ENCODE assay signal across 5 fruit fly cellular contexts in genomic region chr3R:6817977-6818903, dm6.
A peak's percentile ranks its signal among the peaks of the same experiment; 100 is the strongest.
TF ChIP-seq lines count a peak whose summit lies in the region.

No protein-coding gene starts in this region.

- TF ChIP-seq CTCF in whole organism, embryonic (GFP tag; optimal IDR thresholded peaks at IDR 0.05; lab: Kevin White, UChicago): no peak

TF ChIP-seq in whole organism, adult, 20 proteins besides CTCF, POLR2A, EP300 and RAD21:
- TF ChIP-seq CG7101 (tag; optimal IDR thresholded peaks at IDR 0.05; lab: Kevin White, UChicago) (no peak), kay (GFP tag; lab: Kevin White, UChicago; ENCODE audit: borderline replicate concordance) (peak; percentile 43), CG1620 (GFP tag; optimal IDR thresholded peaks at IDR 0.05; lab: Kevin White, UChicago) (no peak), bab1 (GFP tag; optimal IDR thresholded peaks at IDR 0.05; lab: Kevin White, UChicago) (no peak), Mnt (GFP tag; optimal IDR thresholded peaks at IDR 0.05; lab: Kevin White, UChicago) (no peak)

TF ChIP-seq in whole organism, embryonic, 481 proteins besides CTCF, POLR2A, EP300 and RAD21 (continues in another document):
- TF ChIP-seq CG13287 (GFP tag; IDR thresholded peaks at IDR 0.05; lab: Robert Waterston, UW; ENCODE audit: partially characterized antibody) (no peak), CG12219 (GFP tag; optimal IDR thresholded peaks at IDR 0.05; lab: Kevin White, UChicago) (no peak), CG9817 (tag; optimal IDR thresholded peaks at IDR 0.05; lab: Kevin White, UChicago) (no peak), CG2678 (tag; optimal IDR thresholded peaks at IDR 0.05; lab: Kevin White, UChicago) (peak; percentile 67), CG4404 (GFP tag; IDR thresholded peaks at IDR 0.05; lab: Robert Waterston, UW) (0 out of 2 replicates have a peak, but pooled peaks have one; percentile 52), lilli (GFP tag; optimal IDR thresholded peaks at IDR 0.05; lab: Kevin White, UChicago) (peak; percentile 60), CG1647 (GFP tag; optimal IDR thresholded peaks at IDR 0.05; lab: Kevin White, UChicago) (no peak), twi (tag; optimal IDR thresholded peaks at IDR 0.05; lab: Kevin White, UChicago) (no peak), Dek (tag; optimal IDR thresholded peaks at IDR 0.05; lab: Kevin White, UChicago) (no peak), chif (GFP tag; optimal IDR thresholded peaks at IDR 0.05; lab: Kevin White, UChicago) (peak in 1 of 2 experiments; percentile 67), aop (GFP tag; IDR thresholded peaks at IDR 0.05; lab: Robert Waterston, UW) (no peak), al (GFP tag; IDR thresholded peaks at IDR 0.05; lab: Robert Waterston, UW) (no peak), dpn (GFP tag; optimal IDR thresholded peaks at IDR 0.05; lab: Kevin White, UChicago) (peak; percentile 14 to 42), Myb (GFP tag; optimal IDR thresholded peaks at IDR 0.05; lab: Kevin White, UChicago) (peak; percentile 21), CG14860 (GFP tag; IDR thresholded peaks at IDR 0.05; lab: Robert Waterston, UW; ENCODE audit: partially characterized antibody) (no peak), fd64A (GFP tag; optimal IDR thresholded peaks at IDR 0.05; lab: Kevin White, UChicago) (no peak), Sox100B (GFP tag; optimal IDR thresholded peaks at IDR 0.05; lab: Kevin White, UChicago) (peak; percentile 35), maf-S (GFP tag; optimal IDR thresholded peaks at IDR 0.05; lab: Kevin White, UChicago) (no peak), Usf (GFP tag; optimal IDR thresholded peaks at IDR 0.05; lab: Kevin White, UChicago) (no peak), CG15269 (tag; optimal IDR thresholded peaks at IDR 0.05; lab: Kevin White, UChicago) (peak; percentile 57), Bteb2 (GFP tag; optimal IDR thresholded peaks at IDR 0.05; lab: Kevin White, UChicago) (no peak)

TF ChIP-seq in whole organism, prepupa, 60 proteins besides CTCF, POLR2A, EP300 and RAD21 (continues in another document):
- TF ChIP-seq cyc (GFP tag; optimal IDR thresholded peaks at IDR 0.05; lab: Kevin White, UChicago): peak; percentile 46
- TF ChIP-seq CG10669 (GFP tag; optimal IDR thresholded peaks at IDR 0.05; lab: Kevin White, UChicago): peak; percentile 2
- TF ChIP-seq CG16779 (tag; optimal IDR thresholded peaks at IDR 0.05; lab: Kevin White, UChicago): no peak
- TF ChIP-seq Smox (GFP tag; optimal IDR thresholded peaks at IDR 0.05; lab: Kevin White, UChicago): peak; percentile 47
- TF ChIP-seq spab (GFP tag; optimal IDR thresholded peaks at IDR 0.05; lab: Kevin White, UChicago): no peak
- TF ChIP-seq CG3919 (GFP tag; optimal IDR thresholded peaks at IDR 0.05; lab: Kevin White, UChicago): peak; percentile 67
- peak; percentile 76 for TF ChIP-seq fkh (GFP tag; optimal IDR thresholded peaks at IDR 0.05; lab: Kevin White, UChicago)
- TF ChIP-seq eg (GFP tag; IDR thresholded peaks at IDR 0.05; lab: Robert Waterston, UW): peak; percentile 71
- TF ChIP-seq CG10631 (GFP tag; optimal IDR thresholded peaks at IDR 0.05; lab: Kevin White, UChicago): peak; percentile 5
- TF ChIP-seq salr (GFP tag; optimal IDR thresholded peaks at IDR 0.05; lab: Kevin White, UChicago): peak in 1 of 2 experiments; percentile 23
- peak; percentile 50 for TF ChIP-seq CG8319 (GFP tag; optimal IDR thresholded peaks at IDR 0.05; lab: Kevin White, UChicago)
- TF ChIP-seq topi (GFP tag; optimal IDR thresholded peaks at IDR 0.05; lab: Kevin White, UChicago): peak; percentile 31
- no peak for TF ChIP-seq vri (GFP tag; optimal IDR thresholded peaks at IDR 0.05; lab: Kevin White, UChicago)
- peak; percentile 45; the same call in 1 of the 2 replicates for TF ChIP-seq CG15336 (GFP tag; IDR thresholded peaks at IDR 0.05; lab: Robert Waterston, UW)
- peak; percentile 26 for TF ChIP-seq CG6276 (GFP tag; optimal IDR thresholded peaks at IDR 0.05; lab: Kevin White, UChicago)
- TF ChIP-seq fd59A (GFP tag; optimal IDR thresholded peaks at IDR 0.05; lab: Kevin White, UChicago): no peak
- peak; percentile 61 for TF ChIP-seq CG32006 (GFP tag; optimal IDR thresholded peaks at IDR 0.05; lab: Kevin White, UChicago)
- no peak for TF ChIP-seq dac (GFP tag; optimal IDR thresholded peaks at IDR 0.05; lab: Kevin White, UChicago)
- no peak for TF ChIP-seq Hr38 (GFP tag; optimal IDR thresholded peaks at IDR 0.05; lab: Kevin White, UChicago)
- TF ChIP-seq CG8119 (GFP tag; IDR thresholded peaks at IDR 0.05; lab: Robert Waterston, UW): peak; percentile 31; the same call in 1 of the 3 replicates
- TF ChIP-seq dsx (GFP tag; optimal IDR thresholded peaks at IDR 0.05; lab: Kevin White, UChicago; ENCODE audit: poor library complexity, severe bottlenecking): no peak
- peak; percentile 48 for TF ChIP-seq Eip75B (GFP tag; optimal IDR thresholded peaks at IDR 0.05; lab: Kevin White, UChicago)

TF ChIP-seq in whole organism, pupa, 21 proteins besides CTCF, POLR2A, EP300 and RAD21:
- TF ChIP-seq gl (tag; optimal IDR thresholded peaks at IDR 0.05; lab: Kevin White, UChicago) (no peak), CG8159 (tag; optimal IDR thresholded peaks at IDR 0.05; lab: Kevin White, UChicago) (no peak), CG8301 (tag; optimal IDR thresholded peaks at IDR 0.05; lab: Kevin White, UChicago) (peak; percentile 28), Ets98B (GFP tag; IDR thresholded peaks at IDR 0.05; lab: Robert Waterston, UW) (peak; percentile 64), rn (GFP tag; IDR thresholded peaks at IDR 0.05; lab: Robert Waterston, UW) (0 out of 2 replicates have a peak, but pooled peaks have one; percentile 7), CG4496 (GFP tag; IDR thresholded peaks at IDR 0.05; lab: Robert Waterston, UW) (0 out of 3 replicates have a peak, but pooled peaks have one; percentile 39), Snoo (tag; optimal IDR thresholded peaks at IDR 0.05; lab: Kevin White, UChicago) (peak; percentile 11), CG14655 (GFP tag; optimal IDR thresholded peaks at IDR 0.05; lab: Kevin White, UChicago) (peak; percentile 25), CG15710 (tag; optimal IDR thresholded peaks at IDR 0.05; lab: Kevin White, UChicago) (no peak), CG32121 (GFP tag; IDR thresholded peaks at IDR 0.05; lab: Robert Waterston, UW) (peak; percentile 54), Pif1A (GFP tag; optimal IDR thresholded peaks at IDR 0.05; lab: Kevin White, UChicago) (peak; percentile 17)
TF ChIP-seq in whole organism, pupa: peak in this region for 8.

TF ChIP-seq in whole organism, wandering third instar larva, 38 proteins besides CTCF, POLR2A, EP300 and RAD21 (continues in another document):
- TF ChIP-seq usp (GFP tag; optimal IDR thresholded peaks at IDR 0.05; lab: Kevin White, UChicago): no peak
- no peak for TF ChIP-seq tai (GFP tag; optimal IDR thresholded peaks at IDR 0.05; lab: Kevin White, UChicago)
- no peak for TF ChIP-seq Sp1 (GFP tag; optimal IDR thresholded peaks at IDR 0.05; lab: Kevin White, UChicago)
- no peak for TF ChIP-seq OdsH (GFP tag; optimal IDR thresholded peaks at IDR 0.05; lab: Kevin White, UChicago)
- TF ChIP-seq woc (GFP tag; optimal IDR thresholded peaks at IDR 0.05; lab: Kevin White, UChicago): no peak
- peak; percentile 29 for TF ChIP-seq fru (GFP tag; optimal IDR thresholded peaks at IDR 0.05; lab: Kevin White, UChicago)
- peak; percentile 30 for TF ChIP-seq psq (GFP tag; optimal IDR thresholded peaks at IDR 0.05; lab: Kevin White, UChicago)
- no peak for TF ChIP-seq CG9705 (GFP tag; optimal IDR thresholded peaks at IDR 0.05; lab: Kevin White, UChicago)
- no peak for TF ChIP-seq brk (GFP tag; optimal IDR thresholded peaks at IDR 0.05; lab: Kevin White, UChicago)
- no peak for TF ChIP-seq pan (optimal IDR thresholded peaks at IDR 0.05; lab: Kevin White, UChicago)
- no peak for TF ChIP-seq CG32264 (GFP tag; optimal IDR thresholded peaks at IDR 0.05; lab: Kevin White, UChicago)
- TF ChIP-seq Hr83 (GFP tag; optimal IDR thresholded peaks at IDR 0.05; lab: Kevin White, UChicago; ENCODE audit: poor library complexity, severe bottlenecking): no peak
- no peak for TF ChIP-seq lola (GFP tag; optimal IDR thresholded peaks at IDR 0.05; lab: Kevin White, UChicago)
- peak in 1 of 2 experiments; percentile 39 for TF ChIP-seq foxo (GFP tag; optimal IDR thresholded peaks at IDR 0.05; lab: Kevin White, UChicago)
- no peak for TF ChIP-seq N (GFP tag; optimal IDR thresholded peaks at IDR 0.05; lab: Kevin White, UChicago)
- peak; percentile 6 for TF ChIP-seq h (GFP tag; optimal IDR thresholded peaks at IDR 0.05; lab: Kevin White, UChicago)
- no peak for TF ChIP-seq dsf (GFP tag; optimal IDR thresholded peaks at IDR 0.05; lab: Kevin White, UChicago; ENCODE audit: borderline replicate concordance)
- TF ChIP-seq Mio (GFP tag; optimal IDR thresholded peaks at IDR 0.05; lab: Kevin White, UChicago): no peak
- no peak for TF ChIP-seq GATAd (GFP tag; optimal IDR thresholded peaks at IDR 0.05; lab: Kevin White, UChicago)
- no peak for TF ChIP-seq dmrt93B (GFP tag; optimal IDR thresholded peaks at IDR 0.05; lab: Kevin White, UChicago)
- no peak for TF ChIP-seq Hnf4 (GFP tag; optimal IDR thresholded peaks at IDR 0.05; lab: Kevin White, UChicago)
- no peak for TF ChIP-seq dl (GFP tag; optimal IDR thresholded peaks at IDR 0.05; lab: Kevin White, UChicago; ENCODE audit: insufficient read depth in 1 of 2, partially characterized antibody in 2 of 2)
- TF ChIP-seq Myc (optimal IDR thresholded peaks at IDR 0.05; lab: Kevin White, UChicago): no peak
- no peak for TF ChIP-seq Hr78 (GFP tag; optimal IDR thresholded peaks at IDR 0.05; lab: Kevin White, UChicago)
- no peak for TF ChIP-seq Vsx2 (GFP tag; optimal IDR thresholded peaks at IDR 0.05; lab: Kevin White, UChicago; ENCODE audit: partially characterized antibody)
- TF ChIP-seq Dif (GFP tag; optimal IDR thresholded peaks at IDR 0.05; lab: Kevin White, UChicago; ENCODE audit: partially characterized antibody): no peak
- no peak for TF ChIP-seq sage (GFP tag; optimal IDR thresholded peaks at IDR 0.05; lab: Kevin White, UChicago)
- no peak for TF ChIP-seq Abd-B (GFP tag; optimal IDR thresholded peaks at IDR 0.05; lab: Kevin White, UChicago)
- TF ChIP-seq rgr (GFP tag; optimal IDR thresholded peaks at IDR 0.05; lab: Kevin White, UChicago): peak; percentile 32
- TF ChIP-seq sv (GFP tag; optimal IDR thresholded peaks at IDR 0.05; lab: Kevin White, UChicago): peak; percentile 21
- no peak for TF ChIP-seq Rel (GFP tag; optimal IDR thresholded peaks at IDR 0.05; lab: Kevin White, UChicago)
- no peak for TF ChIP-seq Rel (tag; optimal IDR thresholded peaks at IDR 0.05; lab: Kevin White, UChicago)
- TF ChIP-seq ey (GFP tag; optimal IDR thresholded peaks at IDR 0.05; lab: Kevin White, UChicago): peak; percentile 44
- no peak for TF ChIP-seq HLH106 (tag; optimal IDR thresholded peaks at IDR 0.05; lab: Kevin White, UChicago)
- TF ChIP-seq Dfd (GFP tag; optimal IDR thresholded peaks at IDR 0.05; lab: Kevin White, UChicago): no peak
- TF ChIP-seq jim (GFP tag; optimal IDR thresholded peaks at IDR 0.05; lab: Kevin White, UChicago): no peak
- TF ChIP-seq CrebA (GFP tag; optimal IDR thresholded peaks at IDR 0.05; lab: Kevin White, UChicago; ENCODE audit: borderline replicate concordance): no peak
- no peak for TF ChIP-seq br (GFP tag; optimal IDR thresholded peaks at IDR 0.05; lab: Kevin White, UChicago)
